Worm (Caenorhabditis elegans) whole organism, young adult: ENCODE results near the gene F48F7.3.

ENCODE experiments used
- B0261.1 ChIP-seq: sonication (generic microtip); optimal IDR thresholded peaks from 2 replicates; lab custom pipeline; 2016; ENCODE audit warnings: mild to moderate bottlenecking, missing genetic modification characterization, moderate library complexity, missing compliant biosample characterization
- F10E7.11 ChIP-seq: sonication (generic microtip); optimal IDR thresholded peaks from 2 replicates; lab custom pipeline; 2017; ENCODE audit warnings: mild to moderate bottlenecking, missing genetic modification characterization, moderate library complexity, missing compliant biosample characterization
- F23B12.7 ChIP-seq: sonication (generic microtip); optimal IDR thresholded peaks from 2 replicates; lab custom pipeline; 2017; ENCODE audit warnings: missing genetic modification characterization, mild to moderate bottlenecking, missing compliant biosample characterization, antibody characterized with exemption, moderate library complexity; ENCODE audit not compliant: insufficient read depth
- F33H1.4 ChIP-seq: fragments of 200-800 bp; sonication (Bioruptor generic); IDR thresholded peaks from 2 replicates; pipeline ENCODE4 v1.3.6; 2022; ENCODE audit warnings: missing genetic modification reagents, missing genetic modification characterization, missing compliant biosample characterization
- F52B5.7 ChIP-seq: sonication (generic microtip); optimal IDR thresholded peaks from 2 replicates; lab custom pipeline; 2016; ENCODE audit warnings: mild to moderate bottlenecking, missing genetic modification characterization, missing compliant biosample characterization
- T07F8.4 ChIP-seq: sonication (generic microtip); optimal IDR thresholded peaks from 2 replicates; lab custom pipeline; 2016; ENCODE audit warnings: mild to moderate bottlenecking, missing genetic modification characterization, moderate library complexity, missing compliant biosample characterization
- Y95B8A.8 ChIP-seq: fragments of 200-800 bp; sonication (Bioruptor generic); IDR thresholded peaks from 2 replicates; pipeline ENCODE4 v1.3.6; 2022; ENCODE audit warnings: missing genetic modification reagents, missing genetic modification characterization, missing compliant biosample characterization
- aptf-2 ChIP-seq: fragments of 200-800 bp; sonication (Bioruptor generic); conservative IDR thresholded peaks from 2 replicates; pipeline ENCODE4 v1.3.6; 2022; ENCODE audit warnings: missing genetic modification reagents, missing genetic modification characterization, missing compliant biosample characterization
- aptf-3 ChIP-seq: fragments of 200-800 bp; sonication (Bioruptor generic); IDR thresholded peaks from 2 replicates; pipeline ENCODE4 v1.3.6; 2022; ENCODE audit warnings: missing genetic modification characterization, missing compliant biosample characterization
- athp-1 ChIP-seq: sonication (generic microtip); optimal IDR thresholded peaks from 2 replicates; lab custom pipeline; 2017; ENCODE audit warnings: mild to moderate bottlenecking, missing genetic modification characterization, missing compliant biosample characterization
- bed-2 ChIP-seq: fragments of 200-800 bp; sonication (Bioruptor generic); IDR thresholded peaks from 2 replicates; pipeline ENCODE4 v1.3.6; 2022; ENCODE audit warnings: missing genetic modification reagents, missing genetic modification characterization, missing compliant biosample characterization
- cebp-1 ChIP-seq, 2 experiments: fragments of 200-800 bp in 1 of 2; sonication (Bioruptor generic) in 1 of 2; sonication (generic microtip) in 1 of 2; IDR thresholded peaks in 1 of 2; optimal IDR thresholded peaks in 1 of 2; 2 replicates each; pipeline versions ENCODE4 v1.3.6 to Lab custom; 2017 to 2022; ENCODE audit warnings: missing compliant biosample characterization in 2 of 2, missing genetic modification characterization in 2 of 2, mild to moderate bottlenecking in 1 of 2, missing genetic modification reagents in 1 of 2, moderate library complexity in 1 of 2
- ceh-27 ChIP-seq: fragments of 200-800 bp; sonication (Bioruptor generic); optimal IDR thresholded peaks from 2 replicates; lab custom pipeline; 2018; ENCODE audit warnings: mild to moderate bottlenecking, missing genetic modification characterization, moderate library complexity, missing compliant biosample characterization
- efl-1 ChIP-seq: fragments of 150-350 bp; optimal IDR thresholded peaks from 2 replicates; lab custom pipeline; 2014; ENCODE audit warnings: missing biosample characterization, missing genetic modification reagents, missing genetic modification characterization
- egl-44 ChIP-seq: fragments of 200-800 bp; sonication (Bioruptor generic); IDR thresholded peaks from 2 replicates; pipeline ENCODE4 v1.3.6; 2022; ENCODE audit warnings: missing genetic modification reagents, missing genetic modification characterization, missing compliant biosample characterization
- egrh-3 ChIP-seq: fragments of 200-800 bp; sonication (Bioruptor generic); IDR thresholded peaks from 2 replicates; pipeline ENCODE4 v1.3.6; 2022; ENCODE audit warnings: missing genetic modification reagents, missing genetic modification characterization, missing compliant biosample characterization
- gei-17 ChIP-seq: fragments of 200-800 bp; sonication (Bioruptor generic); optimal IDR thresholded peaks from 2 replicates; lab custom pipeline; 2018; ENCODE audit warnings: mild to moderate bottlenecking, missing genetic modification characterization, missing compliant biosample characterization
- hrde-1 ChIP-seq: sonication (generic microtip); optimal IDR thresholded peaks from 2 replicates; lab custom pipeline; 2016; ENCODE audit warnings: missing genetic modification characterization, mild to moderate bottlenecking, missing compliant biosample characterization, moderate library complexity, missing genotype, missing genetic modification reagents, borderline replicate concordance
- let-607 ChIP-seq, 2 experiments: fragments of 200-800 bp in 1 of 2; sonication (Bioruptor generic) in 1 of 2; sonication (generic microtip) in 1 of 2; optimal IDR thresholded peaks; 2 replicates each; lab custom pipeline; 2016 to 2018; ENCODE audit warnings: mild to moderate bottlenecking in 2 of 2, missing compliant biosample characterization in 2 of 2, missing genetic modification characterization in 2 of 2, moderate library complexity in 2 of 2, missing genotype in 1 of 2
- lir-1 ChIP-seq: fragments of 200-800 bp; sonication (Bioruptor generic); conservative IDR thresholded peaks from 2 replicates; pipeline ENCODE4 v1.3.6; 2022; ENCODE audit warnings: missing genetic modification reagents, missing genetic modification characterization, missing compliant biosample characterization
- madf-10 ChIP-seq: sonication (generic microtip); optimal IDR thresholded peaks from 2 replicates; lab custom pipeline; 2016; ENCODE audit warnings: mild to moderate bottlenecking, missing genetic modification characterization, missing compliant biosample characterization
- madf-6 ChIP-seq: fragments of 200-800 bp; sonication (Bioruptor generic); IDR thresholded peaks from 2 replicates; pipeline ENCODE4 v1.3.6; 2022; ENCODE audit warnings: missing genetic modification reagents, missing genetic modification characterization, missing compliant biosample characterization
- mcd-1 ChIP-seq: fragments of 200-800 bp; sonication (Bioruptor generic); IDR thresholded peaks from 2 replicates; pipeline ENCODE4 v1.3.6; 2022; ENCODE audit warnings: missing genetic modification reagents, missing genetic modification characterization, missing compliant biosample characterization
- nfya-2 ChIP-seq: fragments of 200-800 bp; sonication (Bioruptor generic); IDR thresholded peaks from 2 replicates; pipeline ENCODE4 v1.3.6; 2022; ENCODE audit warnings: missing genetic modification reagents, missing genetic modification characterization, missing compliant biosample characterization
- nfyb-1 ChIP-seq: fragments of 200-800 bp; sonication (Bioruptor generic); IDR thresholded peaks from 2 replicates; pipeline ENCODE4 v1.3.6; 2022; ENCODE audit warnings: missing genetic modification reagents, missing genetic modification characterization, missing compliant biosample characterization
- nhr-80 ChIP-seq: sonication (generic microtip); optimal IDR thresholded peaks from 2 replicates; lab custom pipeline; 2016; ENCODE audit warnings: missing genetic modification characterization, missing compliant biosample characterization
- rpc-1 ChIP-seq, 2 experiments: fragments of 150-350 bp in 1 of 2; sonication (generic microtip) in 1 of 2; optimal IDR thresholded peaks; 2 replicates each; lab custom pipeline; 2014 to 2018; ENCODE audit warnings: missing biosample characterization in 1 of 2, missing genetic modification characterization in 1 of 2, missing genetic modification reagents in 1 of 2, missing genotype in 1 of 2
- sdz-38 ChIP-seq: sonication (generic microtip); optimal IDR thresholded peaks from 2 replicates; lab custom pipeline; 2016; ENCODE audit warnings: missing genotype, missing genetic modification characterization, missing compliant biosample characterization
- sea-2 ChIP-seq: fragments of 200-800 bp; sonication (Bioruptor generic); IDR thresholded peaks from 2 replicates; pipeline ENCODE4 v1.3.6; 2022; ENCODE audit warnings: missing genetic modification characterization, missing compliant biosample characterization
- snpc-4 ChIP-seq, 5 experiments: fragments of 150-350 bp in 1 of 5; sonication (generic microtip) in 4 of 5; optimal IDR thresholded peaks; 2 replicates each; lab custom pipeline; 2014 to 2018; ENCODE audit warnings: missing genetic modification characterization in 5 of 5, missing biosample characterization in 3 of 5, antibody characterized with exemption in 2 of 5, mild to moderate bottlenecking in 2 of 5, missing compliant biosample characterization in 2 of 5, missing genotype in 2 of 5, moderate library complexity in 2 of 5, missing genetic modification reagents in 1 of 5
- somi-1 ChIP-seq: fragments of 200-800 bp; sonication (Bioruptor generic); optimal IDR thresholded peaks from 2 replicates; lab custom pipeline; 2018; ENCODE audit warnings: mild to moderate bottlenecking, missing genetic modification characterization, missing compliant biosample characterization
- unc-130 ChIP-seq: sonication (generic microtip); optimal IDR thresholded peaks from 2 replicates; lab custom pipeline; 2016; ENCODE audit warnings: missing genetic modification reagents, missing genetic modification characterization, missing compliant biosample characterization
- unc-62 ChIP-seq: fragments of 150-350 bp; optimal IDR thresholded peaks from 2 replicates; lab custom pipeline; 2014; ENCODE audit warnings: missing biosample characterization, missing genetic modification reagents, missing genetic modification characterization
- zfh-2 ChIP-seq: fragments of 200-800 bp; sonication (Bioruptor generic); conservative IDR thresholded peaks from 2 replicates; pipeline ENCODE4 v1.3.6; 2022; ENCODE audit warnings: missing genetic modification reagents, missing genetic modification characterization, missing compliant biosample characterization
- ztf-22 ChIP-seq: fragments of 200-800 bp; sonication (Bioruptor generic); optimal IDR thresholded peaks from 2 replicates; lab custom pipeline; 2018; ENCODE audit warnings: mild to moderate bottlenecking, missing genetic modification characterization, moderate library complexity, missing compliant biosample characterization
- ztf-25 ChIP-seq: fragments of 200-800 bp; sonication (Bioruptor generic); IDR thresholded peaks from 2 replicates; pipeline ENCODE4 v1.3.6; 2022; ENCODE audit warnings: missing genetic modification reagents, missing genetic modification characterization, missing compliant biosample characterization
- ztf-6 ChIP-seq: fragments of 200-800 bp; sonication (Bioruptor generic); IDR thresholded peaks from 2 replicates; pipeline ENCODE4 v1.3.6; 2022; ENCODE audit warnings: missing genetic modification reagents, missing genetic modification characterization, missing compliant biosample characterization

Gene F48F7.3

DNA sequence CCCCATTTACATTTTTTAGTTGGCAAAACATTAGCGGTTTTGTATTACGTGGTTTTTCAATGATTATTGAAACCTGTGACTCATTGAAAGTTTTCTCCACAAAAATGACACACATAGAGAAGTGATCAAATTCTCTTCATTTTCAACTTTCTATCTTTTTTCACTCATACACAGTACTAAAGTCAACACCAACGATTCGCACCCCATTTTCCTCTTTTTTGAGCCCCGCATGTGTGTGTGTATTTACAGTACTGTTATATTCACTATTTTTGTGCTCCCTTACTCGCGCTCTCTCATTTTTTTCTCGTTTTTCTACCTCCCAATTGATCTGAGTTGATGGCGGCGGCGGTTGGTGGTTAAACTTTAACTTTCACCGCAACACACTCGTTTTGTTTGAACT is 4.9 kb upstream of the F48F7.3 start:
- TF ChIP-seq ztf-25 (no peak), unc-130 (GFP tag; lab: Kevin White, UChicago) (no peak), nfyb-1 (GFP tag; lab: Robert Waterston, UW) (no peak), athp-1 (no peak), hrde-1 (no peak), madf-10 (tag; lab: Kevin White, UChicago) (no peak), B0261.1 (tag; lab: Kevin White, UChicago) (no peak), ztf-22 (GFP tag; lab: Kevin White, UChicago) (no peak), lir-1 (GFP tag; lab: Robert Waterston, UW) (no peak), F33H1.4 (GFP tag; lab: Robert Waterston, UW) (no peak), F23B12.7 (no peak), aptf-3 (no peak), egrh-3 (GFP tag; lab: Robert Waterston, UW) (no peak), sdz-38 (tag; lab: Kevin White, UChicago) (no peak), zfh-2 (GFP tag; lab: Robert Waterston, UW) (no peak)

DNA sequence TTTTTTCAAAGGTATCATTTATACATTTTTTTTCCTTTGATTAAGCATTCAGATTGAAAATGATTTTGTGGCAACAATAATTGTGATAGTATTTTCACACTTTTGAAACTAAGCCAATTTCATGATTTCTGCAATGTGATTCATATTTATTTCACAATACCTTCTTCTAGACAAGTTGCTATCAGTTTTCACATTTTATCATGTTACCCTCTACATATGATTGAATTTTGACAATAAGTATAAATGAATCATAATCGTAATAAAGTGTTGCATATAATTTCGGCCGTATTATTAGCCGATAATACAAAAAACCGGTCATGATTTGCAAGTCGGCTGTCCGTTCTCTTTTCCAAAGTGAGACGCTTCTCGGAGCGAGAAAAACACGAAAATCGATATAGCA is 3.9 kb upstream of the F48F7.3 start:
- TF ChIP-seq mcd-1, result no peak
- TF ChIP-seq rpc-1 (optimal IDR thresholded peaks at IDR 0.05; lab: Kevin White, UChicago), result no peak
- TF ChIP-seq rpc-1 (tag; optimal IDR thresholded peaks at IDR 0.05; lab: Kevin White, UChicago), result no peak
- TF ChIP-seq nhr-80 (tag; lab: Kevin White, UChicago), result peak; percentile 25
- peak; percentile 45; the same call in 1 of the 2 replicates for TF ChIP-seq cebp-1 (GFP tag; IDR thresholded peaks at IDR 0.05; lab: Robert Waterston, UW)
- peak; percentile 71 for TF ChIP-seq cebp-1 (tag; optimal IDR thresholded peaks at IDR 0.05; lab: Kevin White, UChicago)
- no peak for TF ChIP-seq F10E7.11 (tag; lab: Kevin White, UChicago)

DNA sequence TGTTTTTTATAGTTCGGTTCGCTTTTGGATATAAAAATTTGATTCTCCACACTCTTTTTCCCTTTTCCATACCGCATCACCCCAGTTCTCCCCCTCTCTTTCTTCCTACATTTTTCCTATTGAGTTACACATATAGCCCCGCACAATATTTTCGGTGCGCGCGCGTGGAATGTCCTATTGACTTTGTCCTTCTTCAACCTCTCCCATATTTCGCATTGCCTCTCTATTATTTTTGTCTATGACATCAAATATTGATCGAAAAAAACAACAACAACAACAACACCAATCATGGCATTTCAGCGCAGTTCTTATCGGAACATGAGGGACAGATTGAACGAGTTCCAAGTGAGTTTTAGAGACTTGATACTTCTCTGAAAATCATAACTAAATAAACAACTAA is 3.5 kb upstream of the F48F7.3 start, which contains the start of gene syx-2:
TSS of gene syx-2 (plus strand) at position 301 of the 400 bp plus-strand sequence.
- no peak for TF ChIP-seq nfya-2 (GFP tag; lab: Robert Waterston, UW)

DNA sequence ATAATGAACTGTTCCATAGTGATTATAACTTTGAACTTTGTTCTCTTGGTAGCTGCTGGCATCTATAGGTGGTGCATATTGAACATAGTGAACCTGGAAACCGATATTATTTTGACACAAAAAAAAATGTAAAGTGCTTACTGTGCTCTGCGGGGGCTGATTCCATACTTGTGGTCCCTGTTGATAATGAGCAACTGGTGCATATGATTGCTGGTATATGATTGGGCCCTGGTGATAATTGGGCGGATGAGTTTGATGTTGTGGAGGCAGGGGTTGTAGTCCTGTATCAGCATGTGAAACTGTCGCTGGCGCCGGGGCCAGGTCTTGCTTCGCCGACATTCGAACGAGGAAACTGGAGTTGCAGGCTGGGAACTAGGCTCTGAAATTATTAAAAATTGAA is 5.0 kb downstream of the F48F7.3 start, which contains the start of gene pqn-39:
TSS of gene pqn-39 (minus strand) at position 385 of the 400 bp plus-strand sequence.
- TF ChIP-seq nfya-2 (GFP tag; lab: Robert Waterston, UW), result no peak
- TF ChIP-seq unc-62 (GFP tag; lab: Kevin White, UChicago), result no peak
- no peak for TF ChIP-seq egl-44
- no peak for TF ChIP-seq efl-1 (GFP tag; lab: Kevin White, UChicago)
- TF ChIP-seq somi-1 (GFP tag; lab: Kevin White, UChicago), result no peak
- no peak for TF ChIP-seq aptf-2 (GFP tag; lab: Robert Waterston, UW)
- no peak for TF ChIP-seq snpc-4 (GFP tag; optimal IDR thresholded peaks at IDR 0.05; lab: Kevin White, UChicago)
- no peak for TF ChIP-seq snpc-4 (tag; optimal IDR thresholded peaks at IDR 0.05; lab: Kevin White, UChicago)
- TF ChIP-seq F52B5.7 (tag; lab: Kevin White, UChicago), result no peak
- no peak for TF ChIP-seq let-607 (tag; optimal IDR thresholded peaks at IDR 0.05; lab: Kevin White, UChicago)
- TF ChIP-seq sea-2 (GFP tag; lab: Robert Waterston, UW), result no peak
- no peak for TF ChIP-seq bed-2 (GFP tag; lab: Robert Waterston, UW)
- no peak for TF ChIP-seq ztf-22 (GFP tag; lab: Kevin White, UChicago)
- no peak for TF ChIP-seq ztf-6 (GFP tag; lab: Robert Waterston, UW)
- TF ChIP-seq Y95B8A.8 (GFP tag; lab: Robert Waterston, UW), result no peak
- no peak for TF ChIP-seq ceh-27 (GFP tag; lab: Kevin White, UChicago)
- no peak for TF ChIP-seq madf-6 (GFP tag; lab: Robert Waterston, UW)
- TF ChIP-seq T07F8.4, result no peak
- TF ChIP-seq aptf-3, result no peak
- no peak for TF ChIP-seq gei-17 (GFP tag; lab: Kevin White, UChicago)
- TF ChIP-seq, all 124 proteins: peak for 0
